Fruit fly (Drosophila melanogaster) whole organism, pupa: ENCODE measurements around the gene gammaCOP.
A peak's percentile ranks its signal among the peaks of the same experiment; 100 is the strongest.

Experiments
- CG10348 ChIP-seq: fragments of 200-800 bp; sonication (Bioruptor generic); IDR thresholded peaks from 2 replicates; pipeline ENCODE4 v1.3.6; 2022; ENCODE audit warnings: missing biosample characterization, missing genetic modification characterization
- CG12605 ChIP-seq: fragments of 200-800 bp; sonication (Bioruptor generic); IDR thresholded peaks from 2 replicates; pipeline ENCODE4 v1.3.6; 2022; ENCODE audit warnings: missing biosample characterization, missing genetic modification characterization
- CG13204 ChIP-seq: fragments of 200-800 bp; sonication (Bioruptor generic); optimal IDR thresholded peaks from 2 replicates; lab custom pipeline; 2018; ENCODE audit warnings: missing biosample characterization, mild to moderate bottlenecking, missing genetic modification characterization, moderate library complexity
- CG14655 ChIP-seq: fragments of 200-800 bp; sonication (Bioruptor generic); optimal IDR thresholded peaks from 3 replicates; lab custom pipeline; 2017; ENCODE audit warnings: mild to moderate bottlenecking, missing biosample characterization, missing genetic modification reagents, missing genetic modification characterization
- CG15710 ChIP-seq: fragments of 200-800 bp; sonication (Bioruptor generic); optimal IDR thresholded peaks from 2 replicates; lab custom pipeline; 2018; ENCODE audit warnings: missing biosample characterization, mild to moderate bottlenecking, missing genetic modification characterization, moderate library complexity
- CG17806 ChIP-seq: fragments of 200-800 bp; sonication (Bioruptor generic); optimal IDR thresholded peaks from 2 replicates; lab custom pipeline; 2018; ENCODE audit warnings: missing biosample characterization, mild to moderate bottlenecking, missing genetic modification characterization, moderate library complexity
- CG32121 ChIP-seq: fragments of 200-800 bp; sonication (Bioruptor generic); IDR thresholded peaks from 2 replicates; pipeline ENCODE4 v1.3.6; 2022; ENCODE audit warnings: missing biosample characterization, missing genetic modification characterization
- CG34367 ChIP-seq: fragments of 200-800 bp; sonication (Bioruptor generic); optimal IDR thresholded peaks from 2 replicates; lab custom pipeline; 2018; ENCODE audit warnings: missing biosample characterization, mild to moderate bottlenecking, missing genetic modification characterization
- CG4496 ChIP-seq: fragments of 200-800 bp; sonication (Bioruptor generic); IDR thresholded peaks from 3 replicates; pipeline ENCODE4 v1.3.6; 2022; ENCODE audit warnings: missing biosample characterization, missing genetic modification characterization
- CG8159 ChIP-seq: fragments of 200-800 bp; sonication (Bioruptor generic); optimal IDR thresholded peaks from 3 replicates; lab custom pipeline; 2018; ENCODE audit warnings: missing biosample characterization, mild to moderate bottlenecking, missing genetic modification characterization, moderate library complexity
- CG8301 ChIP-seq: fragments of 200-800 bp; sonication (Bioruptor generic); optimal IDR thresholded peaks from 2 replicates; lab custom pipeline; 2018; ENCODE audit warnings: missing biosample characterization, mild to moderate bottlenecking, missing genetic modification characterization
- CG9948 ChIP-seq: fragments of 200-800 bp; sonication (Bioruptor generic); optimal IDR thresholded peaks from 2 replicates; lab custom pipeline; 2018; ENCODE audit warnings: missing biosample characterization, mild to moderate bottlenecking, missing genetic modification characterization, moderate library complexity
- D1 ChIP-seq: fragments of 200-800 bp; sonication (Bioruptor generic); optimal IDR thresholded peaks from 2 replicates; lab custom pipeline; 2018; ENCODE audit warnings: missing biosample characterization, mild to moderate bottlenecking, missing genetic modification characterization, moderate library complexity
- EcR ChIP-seq: fragments of 200-800 bp; sonication (Bioruptor generic); optimal IDR thresholded peaks from 3 replicates; lab custom pipeline; 2019; ENCODE audit warnings: missing biosample characterization, missing genetic modification characterization, mild to moderate bottlenecking, moderate library complexity, missing genetic modification reagents
- Ets98B ChIP-seq: fragments of 200-800 bp; sonication (Bioruptor generic); IDR thresholded peaks from 2 replicates; pipeline ENCODE4 v1.3.6; 2022; ENCODE audit warnings: missing biosample characterization, missing genetic modification characterization
- Pif1A ChIP-seq: fragments of 200-800 bp; sonication (Bioruptor generic); optimal IDR thresholded peaks from 3 replicates; lab custom pipeline; 2016; ENCODE audit warnings: missing biosample characterization, missing genetic modification characterization
- Pif1B ChIP-seq: fragments of 200-800 bp; sonication (Bioruptor generic); optimal IDR thresholded peaks from 3 replicates; lab custom pipeline; 2016; ENCODE audit warnings: missing biosample characterization, missing genetic modification characterization
- Snoo ChIP-seq: fragments of 200-800 bp; sonication (Bioruptor generic); optimal IDR thresholded peaks from 3 replicates; lab custom pipeline; 2017; ENCODE audit warnings: missing biosample characterization, mild to moderate bottlenecking, missing genetic modification characterization, inconsistent platforms
- fd96Ca ChIP-seq: fragments of 200-800 bp; sonication (Bioruptor generic); IDR thresholded peaks from 3 replicates; pipeline ENCODE4 v1.3.6; 2022; ENCODE audit warnings: missing biosample characterization, missing genetic modification characterization
- gl ChIP-seq: fragments of 200-800 bp; sonication (Bioruptor generic); optimal IDR thresholded peaks from 2 replicates; lab custom pipeline; 2018; ENCODE audit warnings: missing biosample characterization, mild to moderate bottlenecking, missing genetic modification characterization
- rn ChIP-seq: fragments of 200-800 bp; sonication (Bioruptor generic); IDR thresholded peaks from 2 replicates; pipeline ENCODE4 v1.3.6; 2022; ENCODE audit warnings: missing biosample characterization, missing genetic modification characterization

The gammaCOP gene

DNA sequence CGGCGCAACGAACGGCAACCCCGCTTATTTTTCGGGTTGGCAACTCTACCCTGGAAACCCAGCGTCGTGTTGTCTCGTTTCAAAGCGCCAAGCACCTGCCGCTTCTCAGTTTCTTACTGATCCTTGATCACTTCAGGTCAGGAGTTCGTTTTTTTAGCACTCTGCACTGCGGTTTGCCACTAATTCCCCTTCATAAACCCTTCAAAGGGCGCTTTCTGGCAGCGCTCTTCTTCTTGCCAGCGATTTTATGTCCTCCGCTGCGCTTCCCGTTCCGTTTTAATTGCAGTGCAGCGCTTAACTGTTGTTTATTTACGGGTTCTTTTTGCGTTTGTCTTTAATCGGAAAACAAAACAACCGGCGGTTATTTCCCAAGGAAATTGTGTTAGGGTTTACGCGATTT is 8.1 kb downstream of the gammaCOP start:
- no peak for TF ChIP-seq rn (GFP tag; lab: Robert Waterston, UW)
- TF ChIP-seq Ets98B (GFP tag; lab: Robert Waterston, UW): no peak
- no peak for TF ChIP-seq fd96Ca (GFP tag; lab: Robert Waterston, UW)
- TF ChIP-seq CG10348 (GFP tag; lab: Robert Waterston, UW): no peak
- no peak for TF ChIP-seq CG14655
- TF ChIP-seq gl (tag; lab: Kevin White, UChicago): no peak
- TF ChIP-seq EcR (GFP tag; lab: Kevin White, UChicago): no peak
- TF ChIP-seq CG17806 (tag; lab: Kevin White, UChicago): no peak
- no peak for TF ChIP-seq CG32121 (GFP tag; lab: Robert Waterston, UW)
- TF ChIP-seq CG15710: no peak
- TF ChIP-seq CG34367 (tag; lab: Kevin White, UChicago): no peak
- no peak for TF ChIP-seq CG8159 (tag; lab: Kevin White, UChicago)

DNA sequence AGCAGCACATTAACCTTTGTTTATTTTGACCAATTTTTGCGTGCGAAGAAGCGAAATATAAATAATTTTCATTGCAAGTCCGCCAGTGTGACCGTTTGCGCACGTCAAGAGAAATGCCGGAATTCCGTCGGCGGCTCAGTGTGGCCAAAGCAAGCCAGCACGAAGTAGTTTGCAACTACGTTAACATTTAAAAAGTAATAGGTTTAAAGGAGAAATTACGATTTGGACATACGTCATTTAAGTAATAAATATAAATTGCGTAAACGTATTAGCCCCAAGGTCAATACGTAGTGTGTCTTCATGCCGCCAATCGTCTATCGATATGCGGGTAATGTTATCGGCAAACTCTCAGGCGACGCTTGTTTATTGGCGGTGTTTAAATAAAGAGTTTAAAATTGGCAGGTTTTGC is 8.6 kb downstream of the gammaCOP start, which contains the start of the genes pygo and rod:
pygo (minus strand) TSS at position 114 of the 409 bp plus-strand sequence.
rod (plus strand) TSS at position 366 of the 409 bp plus-strand sequence.
- TF ChIP-seq CG8301 (tag; lab: Kevin White, UChicago): no peak
- TF ChIP-seq CG8159 (tag; lab: Kevin White, UChicago): peak; percentile 26
- TF ChIP-seq CG14655: no peak
- TF ChIP-seq CG4496 (GFP tag; lab: Robert Waterston, UW): no peak
- TF ChIP-seq D1: no peak
- no peak for TF ChIP-seq CG9948
- TF ChIP-seq Pif1B (GFP tag; lab: Kevin White, UChicago): no peak

- TF ChIP-seq CG32121 (GFP tag; lab: Robert Waterston, UW) (peak; percentile 100), CG8159 (tag; lab: Kevin White, UChicago) (peak; percentile 97), rn (GFP tag; lab: Robert Waterston, UW) (peak; percentile 98), Snoo (peak; percentile 98), CG34367 (tag; lab: Kevin White, UChicago) (peak; percentile 97), EcR (GFP tag; lab: Kevin White, UChicago) (peak; percentile 49), CG10348 (GFP tag; lab: Robert Waterston, UW) (peak; percentile 97), CG14655 (peak; percentile 99), CG13204 (GFP tag; lab: Kevin White, UChicago) (no peak), gl (tag; lab: Kevin White, UChicago) (peak; percentile 92), CG12605 (peak; percentile 100), Pif1A (no peak), CG8301 (tag; lab: Kevin White, UChicago) (peak; percentile 100), Ets98B (GFP tag; lab: Robert Waterston, UW) (peak; percentile 100), Pif1B (GFP tag; lab: Kevin White, UChicago) (peak; percentile 97), fd96Ca (GFP tag; lab: Robert Waterston, UW) (peak; percentile 98), CG9948 (peak; percentile 97), CG15710 (peak; percentile 98), D1 (no peak), CG4496 (GFP tag; lab: Robert Waterston, UW) (peak; percentile 100), CG17806 (tag; lab: Kevin White, UChicago) (peak; percentile 98)
These were observed 16.4 kb downstream of the gammaCOP start, which contains the start of gene CG1635 for dm6 chr3R:31588374-31588773. TSS of gene CG1635 (plus strand) at chr3R:31588673.

- TF ChIP-seq CG12605 (no peak), CG9948 (no peak), CG34367 (tag; lab: Kevin White, UChicago) (no peak), CG32121 (GFP tag; lab: Robert Waterston, UW) (no peak), rn (GFP tag; lab: Robert Waterston, UW) (no peak), CG8301 (tag; lab: Kevin White, UChicago) (no peak), Snoo (no peak), CG15710 (no peak), fd96Ca (GFP tag; lab: Robert Waterston, UW) (no peak), Pif1A (no peak), CG14655 (no peak), D1 (no peak)
- TF ChIP-seq, all 21 proteins: peak for 0
These were observed 18.3 kb downstream of the gammaCOP start, which contains the start of gene CG1638 for dm6 chr3R:31590281-31590680. TSS of gene CG1638 (plus strand) at chr3R:31590581.

- TF ChIP-seq Pif1A (no peak), rn (GFP tag; lab: Robert Waterston, UW) (peak; percentile 25; the same call in 1 of the 2 replicates), CG10348 (GFP tag; lab: Robert Waterston, UW) (no peak), D1 (no peak), CG13204 (GFP tag; lab: Kevin White, UChicago) (no peak), CG14655 (no peak), Ets98B (GFP tag; lab: Robert Waterston, UW) (peak; percentile 75), CG15710 (peak; percentile 11), Pif1B (GFP tag; lab: Kevin White, UChicago) (no peak), CG12605 (peak; percentile 51), gl (tag; lab: Kevin White, UChicago) (no peak), CG17806 (tag; lab: Kevin White, UChicago) (peak; percentile 10), CG4496 (GFP tag; lab: Robert Waterston, UW) (peak; percentile 82), CG8159 (tag; lab: Kevin White, UChicago) (no peak), fd96Ca (GFP tag; lab: Robert Waterston, UW) (peak; percentile 54; the same call in 2 of the 3 replicates), Snoo (peak; percentile 37), CG32121 (GFP tag; lab: Robert Waterston, UW) (peak; percentile 61; the same call in 1 of the 2 replicates), CG9948 (no peak), EcR (GFP tag; lab: Kevin White, UChicago) (no peak), CG8301 (tag; lab: Kevin White, UChicago) (no peak), CG34367 (tag; lab: Kevin White, UChicago) (no peak)
These were observed 20.4 kb downstream of the gammaCOP start, which contains the start of gene CG1774 for dm6 chr3R:31592256-31592879. TSS of gene CG1774 (plus strand) at chr3R:31592803.
